Worm (Caenorhabditis elegans) whole organism, L4 larva: ENCODE measurements around the gene cest-28.
A peak's percentile ranks its signal among the peaks of the same experiment; 100 is the strongest.

Experiments
- D1046.2 ChIP-seq: fragments of 200-800 bp; sonication (Bioruptor generic); IDR thresholded peaks from 2 replicates; pipeline ENCODE4 v1.3.6; 2022; ENCODE audit warnings: missing genetic modification characterization, missing compliant biosample characterization
- F26F4.8 ChIP-seq: fragments of 200-800 bp; sonication (Bioruptor generic); conservative IDR thresholded peaks from 2 replicates; pipeline ENCODE4 v1.3.6; 2022; ENCODE audit warnings: missing genetic modification characterization, missing compliant biosample characterization
- F37D6.2 ChIP-seq: sonication (generic microtip); optimal IDR thresholded peaks from 2 replicates; lab custom pipeline; 2016; ENCODE audit warnings: mild to moderate bottlenecking, missing genetic modification characterization, missing compliant biosample characterization
- T20F7.1 ChIP-seq: fragments of 200-800 bp; sonication (Bioruptor generic); optimal IDR thresholded peaks from 2 replicates; lab custom pipeline; 2018; ENCODE audit warnings: mild to moderate bottlenecking, missing genetic modification characterization, missing compliant biosample characterization
- Y48G9A.11 ChIP-seq: fragments of 200-800 bp; sonication (Bioruptor generic); IDR thresholded peaks from 2 replicates; pipeline ENCODE4 v1.3.6; 2022; ENCODE audit warnings: missing genetic modification reagents, missing genetic modification characterization, missing compliant biosample characterization
- Y5F2A.4 ChIP-seq: fragments of 200-800 bp; sonication (Bioruptor generic); optimal IDR thresholded peaks from 2 replicates; lab custom pipeline; 2018; ENCODE audit warnings: mild to moderate bottlenecking, missing genetic modification characterization, missing compliant biosample characterization
- ZK337.2 ChIP-seq: fragments of 200-800 bp; sonication (Bioruptor generic); IDR thresholded peaks from 2 replicates; pipeline ENCODE4 v1.3.6; 2022; ENCODE audit warnings: missing genetic modification reagents, missing genetic modification characterization, missing compliant biosample characterization
- aly-2 ChIP-seq: sonication (generic microtip); optimal IDR thresholded peaks from 2 replicates; lab custom pipeline; 2018; ENCODE audit warnings: missing biosample characterization, missing genetic modification characterization
- ama-1 ChIP-seq: fragments of 150-350 bp; optimal IDR thresholded peaks from 2 replicates; lab custom pipeline; 2014; ENCODE audit warnings: inconsistent platforms, mixed read lengths
- ceh-32 ChIP-seq: sonication (generic microtip); optimal IDR thresholded peaks from 2 replicates; lab custom pipeline; 2016; ENCODE audit warnings: mild to moderate bottlenecking, missing genetic modification characterization, missing compliant biosample characterization; ENCODE audit not compliant: poor library complexity
- ceh-62 ChIP-seq: sonication (generic microtip); optimal IDR thresholded peaks from 2 replicates; lab custom pipeline; 2017; ENCODE audit warnings: missing biosample characterization, missing genetic modification characterization
- ceh-82 ChIP-seq: sonication (generic microtip); optimal IDR thresholded peaks from 2 replicates; lab custom pipeline; 2017; ENCODE audit warnings: missing biosample characterization, missing genetic modification characterization
- daf-16 ChIP-seq, 3 experiments: sonication (generic microtip); optimal IDR thresholded peaks; 2 replicates each; lab custom pipeline; 2016 to 2017; ENCODE audit warnings: missing genetic modification characterization in 3 of 3, missing genetic modification reagents in 3 of 3, mild to moderate bottlenecking in 2 of 3, missing compliant biosample characterization in 2 of 3, missing biosample characterization in 1 of 3, moderate library complexity in 1 of 3
- dmd-6 ChIP-seq: fragments of 200-800 bp; sonication (Bioruptor generic); IDR thresholded peaks from 2 replicates; pipeline ENCODE4 v1.3.6; 2022; ENCODE audit warnings: missing genetic modification reagents, missing genetic modification characterization, missing compliant biosample characterization
- dmd-9 ChIP-seq: fragments of 200-800 bp; sonication (Bioruptor generic); IDR thresholded peaks from 2 replicates; pipeline ENCODE4 v1.3.6; 2022; ENCODE audit warnings: missing genetic modification reagents, missing genetic modification characterization, missing compliant biosample characterization
- dve-1 ChIP-seq: sonication (generic microtip); optimal IDR thresholded peaks from 2 replicates; lab custom pipeline; 2017; ENCODE audit warnings: antibody characterized with exemption, mild to moderate bottlenecking, missing genetic modification characterization, missing compliant biosample characterization; ENCODE audit not compliant: insufficient read depth
- egl-27 ChIP-seq: sonication (generic microtip); optimal IDR thresholded peaks from 3 replicates; lab custom pipeline; 2017; ENCODE audit warnings: missing biosample characterization, missing genetic modification reagents, missing genetic modification characterization
- egl-43 ChIP-seq: fragments of 200-800 bp; sonication (Bioruptor generic); IDR thresholded peaks from 2 replicates; pipeline ENCODE4 v1.3.6; 2022; ENCODE audit warnings: missing genetic modification reagents, missing genetic modification characterization, missing compliant biosample characterization
- fkh-10 ChIP-seq: fragments of 150-350 bp; optimal IDR thresholded peaks from 2 replicates; lab custom pipeline; 2014; ENCODE audit warnings: missing biosample characterization, missing genetic modification reagents, missing genetic modification characterization
- fos-1 ChIP-seq: fragments of 150-350 bp; optimal IDR thresholded peaks from 2 replicates; lab custom pipeline; 2014; ENCODE audit warnings: missing biosample characterization, missing genetic modification characterization
- hif-1 ChIP-seq, 2 experiments: sonication (generic microtip); optimal IDR thresholded peaks; 2 replicates each; lab custom pipeline; 2016 to 2017; ENCODE audit warnings: missing compliant biosample characterization in 2 of 2, missing genetic modification characterization in 2 of 2, missing genetic modification reagents in 2 of 2, missing genotype in 2 of 2, mild to moderate bottlenecking in 1 of 2
- hlh-11 ChIP-seq: fragments of 200-800 bp; sonication (Bioruptor generic); optimal IDR thresholded peaks from 2 replicates; lab custom pipeline; 2018; ENCODE audit warnings: mild to moderate bottlenecking, missing genetic modification characterization, missing compliant biosample characterization
- hlh-30 ChIP-seq: sonication (generic microtip); optimal IDR thresholded peaks from 2 replicates; lab custom pipeline; 2017; ENCODE audit warnings: antibody characterized with exemption, mild to moderate bottlenecking, missing genetic modification characterization, missing compliant biosample characterization; ENCODE audit not compliant: insufficient read depth
- hmg-1.1 ChIP-seq: fragments of 200-800 bp; sonication (Bioruptor generic); IDR thresholded peaks from 2 replicates; pipeline ENCODE4 v1.3.6; 2022; ENCODE audit warnings: missing genetic modification reagents, missing genetic modification characterization, missing compliant biosample characterization
- lin-15B ChIP-seq: fragments of 150-350 bp; sonication (generic microtip); optimal IDR thresholded peaks from 3 replicates; lab custom pipeline; 2014; ENCODE audit warnings: missing biosample characterization, missing genetic modification characterization
- lsy-2 ChIP-seq, 2 experiments: fragments of 150-350 bp in 1 of 2; sonication (generic microtip) in 1 of 2; optimal IDR thresholded peaks; 2 replicates each; lab custom pipeline; 2014 to 2017; ENCODE audit warnings: missing biosample characterization in 2 of 2, missing genetic modification characterization in 2 of 2
- mdl-1 ChIP-seq, 2 experiments: fragments of 150-350 bp in 1 of 2; sonication (generic microtip) in 1 of 2; optimal IDR thresholded peaks; 2 replicates each; lab custom pipeline; 2014 to 2017; ENCODE audit warnings: missing biosample characterization in 2 of 2, missing genetic modification characterization in 2 of 2
- mdt-29 ChIP-seq: fragments of 200-800 bp; sonication (Bioruptor generic); IDR thresholded peaks from 2 replicates; pipeline ENCODE4 v1.3.6; 2022; ENCODE audit warnings: missing genetic modification reagents, missing genetic modification characterization, missing compliant biosample characterization
- mes-2 ChIP-seq: sonication (generic microtip); optimal IDR thresholded peaks from 2 replicates; lab custom pipeline; 2016; ENCODE audit warnings: missing genotype, mild to moderate bottlenecking, missing genetic modification characterization, missing compliant biosample characterization; ENCODE audit not compliant: poor library complexity, severe bottlenecking
- mxl-3 ChIP-seq: fragments of 200-800 bp; sonication (Bioruptor generic); optimal IDR thresholded peaks from 2 replicates; lab custom pipeline; 2018; ENCODE audit warnings: mild to moderate bottlenecking, missing genetic modification characterization, missing compliant biosample characterization
- nhr-10 ChIP-seq: fragments of 150-350 bp; optimal IDR thresholded peaks from 2 replicates; lab custom pipeline; 2014; ENCODE audit warnings: missing biosample characterization, missing genetic modification characterization
- nhr-111 ChIP-seq: fragments of 200-800 bp; sonication (Bioruptor generic); optimal IDR thresholded peaks from 2 replicates; lab custom pipeline; 2018; ENCODE audit warnings: mild to moderate bottlenecking, missing genetic modification characterization, missing compliant biosample characterization
- nhr-28 ChIP-seq: fragments of 150-350 bp; optimal IDR thresholded peaks from 2 replicates; lab custom pipeline; 2014; ENCODE audit warnings: missing biosample characterization, missing genetic modification characterization
- php-3 ChIP-seq: fragments of 200-800 bp; sonication (Bioruptor generic); IDR thresholded peaks from 2 replicates; pipeline ENCODE4 v1.3.6; 2022; ENCODE audit warnings: missing genetic modification reagents, missing genetic modification characterization, missing compliant biosample characterization
- set-16 ChIP-seq: fragments of 200-800 bp; sonication (Bioruptor generic); IDR thresholded peaks from 2 replicates; pipeline ENCODE4 v1.3.6; 2022; ENCODE audit warnings: missing genetic modification reagents, missing genetic modification characterization, missing compliant biosample characterization
- snpc-1.2 ChIP-seq: fragments of 200-800 bp; sonication (Bioruptor generic); IDR thresholded peaks from 2 replicates; pipeline ENCODE4 v1.3.6; 2022; ENCODE audit warnings: missing genetic modification reagents, missing genetic modification characterization, missing compliant biosample characterization
- snpc-4 ChIP-seq: fragments of 150-350 bp; optimal IDR thresholded peaks from 2 replicates; lab custom pipeline; 2014; ENCODE audit warnings: missing biosample characterization, missing genetic modification characterization
- tra-1 ChIP-seq: fragments of 200-800 bp; sonication (Bioruptor generic); IDR thresholded peaks from 2 replicates; pipeline ENCODE4 v1.3.6; 2022; ENCODE audit warnings: missing genetic modification reagents, missing genetic modification characterization, missing compliant biosample characterization
- unc-39 ChIP-seq: sonication (generic microtip); optimal IDR thresholded peaks from 2 replicates; lab custom pipeline; 2017; ENCODE audit warnings: missing biosample characterization, missing genetic modification characterization
- unc-62 ChIP-seq, 3 experiments: fragments of 150-350 bp in 1 of 3; sonication (generic microtip); optimal IDR thresholded peaks in 2 of 3; peaks in 1 of 3; 1 replicate in 1 of 3; 2 replicates in 2 of 3; lab custom pipeline; 2014 to 2017; ENCODE audit warnings: missing biosample characterization in 3 of 3, missing genetic modification characterization in 3 of 3, missing genetic modification reagents in 3 of 3, missing genotype in 1 of 3
- vab-7 ChIP-seq: fragments of 200-800 bp; sonication (Bioruptor generic); IDR thresholded peaks from 2 replicates; pipeline ENCODE4 v1.3.6; 2022; ENCODE audit warnings: missing genetic modification reagents, missing genetic modification characterization, missing compliant biosample characterization
- zfp-2 ChIP-seq: sonication (generic microtip); optimal IDR thresholded peaks from 2 replicates; lab custom pipeline; 2016; ENCODE audit warnings: mild to moderate bottlenecking, missing genetic modification characterization, missing compliant biosample characterization
- ztf-11 ChIP-seq: fragments of 150-350 bp; optimal IDR thresholded peaks from 2 replicates; lab custom pipeline; 2014; ENCODE audit warnings: missing biosample characterization, missing genetic modification characterization

The cest-28 gene

DNA sequence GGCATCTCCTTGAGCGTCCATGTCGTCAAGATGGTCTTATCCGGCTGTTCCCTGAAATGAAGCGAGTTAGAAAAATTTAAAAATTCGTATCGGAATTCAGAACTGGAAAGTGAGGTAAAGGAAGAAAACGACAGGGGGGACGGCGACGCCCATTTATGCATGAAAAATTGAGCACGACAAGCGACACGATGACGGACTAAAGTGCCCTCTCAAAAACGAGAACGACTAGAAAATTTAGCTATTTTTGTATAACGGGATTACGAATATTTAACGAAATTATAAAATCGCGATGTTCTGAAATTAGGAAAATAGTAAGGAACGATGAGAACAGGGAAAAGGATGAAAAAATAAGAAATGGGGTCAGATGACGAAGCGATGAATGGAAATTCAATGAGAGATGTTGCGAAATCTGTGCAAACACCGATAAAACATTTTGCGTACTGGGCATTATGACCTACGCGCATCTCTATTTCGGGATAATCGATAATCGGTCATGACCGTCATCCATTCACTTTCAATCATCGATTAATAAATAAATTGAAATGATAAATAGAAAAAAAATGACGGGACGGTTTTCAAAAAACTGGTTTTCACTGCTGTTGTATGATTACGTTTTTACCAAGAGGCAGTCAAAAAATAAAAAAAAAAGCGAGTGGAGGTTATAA, 13.0 kb upstream of the cest-28 start, which contains the start of gene snb-1 (continued):
- TF ChIP-seq ceh-32, result no peak
- no peak for TF ChIP-seq ZK337.2 (GFP tag; lab: Robert Waterston, UW)
- no peak for TF ChIP-seq php-3 (GFP tag; lab: Robert Waterston, UW)
- no peak for TF ChIP-seq D1046.2 (GFP tag; lab: Robert Waterston, UW)

DNA sequence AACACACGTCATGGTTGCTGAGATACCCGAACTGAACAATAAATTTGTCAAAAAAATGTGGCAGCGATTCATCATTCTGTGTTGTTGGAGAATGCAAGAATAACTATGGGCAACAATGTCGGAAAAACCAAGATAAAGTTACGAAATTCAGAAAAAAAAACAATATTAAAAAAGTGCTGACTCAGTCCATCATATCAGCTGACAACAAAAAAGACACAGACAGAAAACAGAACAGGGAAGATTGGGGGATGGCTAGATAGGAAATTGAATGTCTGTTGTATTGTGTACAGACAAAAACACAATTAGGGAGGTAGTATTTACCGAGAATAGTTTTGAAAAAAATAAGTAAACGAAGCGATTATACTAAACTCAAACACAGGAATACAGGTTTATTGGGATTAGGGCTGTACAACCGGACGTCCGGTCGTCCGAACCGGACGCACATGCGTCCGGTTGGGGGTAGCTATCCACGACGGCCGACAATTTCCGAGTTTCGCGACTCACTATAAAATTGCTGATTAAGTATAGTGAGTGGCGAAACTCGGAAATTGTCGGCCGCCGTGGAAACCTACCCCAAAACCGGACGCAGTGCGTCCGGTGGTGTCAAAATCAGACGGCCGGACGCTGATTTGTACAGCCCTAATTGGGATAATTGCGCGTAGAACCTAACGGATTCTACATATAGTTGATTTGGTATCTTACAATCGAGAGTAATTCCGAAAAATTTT, 11.9 kb upstream of the cest-28 start:
- no peak for TF ChIP-seq zfp-2 (tag; lab: Kevin White, UChicago)
- TF ChIP-seq ceh-82 (tag; lab: Kevin White, UChicago), result no peak
- peak in 1 of 2 experiments; percentile 31 for TF ChIP-seq unc-62 (GFP tag; optimal IDR thresholded peaks at IDR 0.05 in 1 of 2; lab: Kevin White, UChicago)
- TF ChIP-seq unc-62 (tag; optimal IDR thresholded peaks at IDR 0.05; lab: Kevin White, UChicago), result no peak
- peak; percentile 1 for TF ChIP-seq mes-2 (tag; lab: Kevin White, UChicago)
- TF ChIP-seq Y48G9A.11 (GFP tag; lab: Robert Waterston, UW), result 0 out of 2 replicates have a peak, but pooled peaks have one; percentile 11
- no peak for TF ChIP-seq snpc-1.2
- TF ChIP-seq snpc-4, result peak; percentile 40
- no peak for TF ChIP-seq dmd-9 (GFP tag; lab: Robert Waterston, UW)
- TF ChIP-seq lin-15B, result no peak
- TF ChIP-seq mdt-29 (GFP tag; lab: Robert Waterston, UW), result no peak
- TF ChIP-seq unc-39, result no peak
- TF ChIP-seq T20F7.1 (GFP tag; lab: Kevin White, UChicago), result peak; percentile 22
- TF ChIP-seq hlh-11, result peak; percentile 14
- TF ChIP-seq hlh-30 (tag; lab: Kevin White, UChicago), result peak; percentile 60
- no peak for TF ChIP-seq F26F4.8
- TF ChIP-seq daf-16 (GFP tag; optimal IDR thresholded peaks at IDR 0.05; lab: Kevin White, UChicago), result no peak
- TF ChIP-seq daf-16 (tag; optimal IDR thresholded peaks at IDR 0.05; lab: Kevin White, UChicago), result peak; percentile 72
- TF ChIP-seq tra-1 (GFP tag; lab: Robert Waterston, UW), result 0 out of 2 replicates have a peak, but pooled peaks have one; percentile 40
- TF ChIP-seq ama-1 (lab: Kevin White, UChicago), result no peak
- peak; percentile 59 for TF ChIP-seq dve-1 (tag; lab: Kevin White, UChicago)
- TF ChIP-seq nhr-28, result peak; percentile 22

DNA sequence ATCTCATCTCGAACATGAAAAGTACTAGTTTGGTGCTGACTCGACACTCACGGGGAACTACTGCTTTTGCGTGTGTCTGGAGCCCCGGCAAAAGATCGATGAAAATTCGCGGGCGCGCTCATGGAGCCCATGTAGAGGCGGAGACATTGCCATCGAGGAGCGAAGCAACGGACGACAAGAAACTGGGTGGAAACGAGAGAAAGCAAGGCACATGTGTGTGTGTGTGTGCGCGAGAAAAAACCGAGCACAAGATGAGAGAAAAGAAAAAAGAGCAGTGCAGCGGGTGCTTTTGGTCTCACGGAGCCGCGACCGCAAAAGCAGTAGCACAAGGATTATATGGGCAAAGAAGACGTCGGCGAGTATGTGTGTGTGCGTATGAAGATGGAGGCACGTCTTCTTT, 10.9 kb upstream of the cest-28 start:
- no peak for TF ChIP-seq aly-2 (tag; lab: Kevin White, UChicago)
- no peak for TF ChIP-seq nhr-111 (GFP tag; lab: Kevin White, UChicago)
- TF ChIP-seq hmg-1.1 (GFP tag; lab: Robert Waterston, UW), result peak; percentile 73
- no peak for TF ChIP-seq fos-1 (tag; lab: Kevin White, UChicago)
- TF ChIP-seq ceh-32, result no peak
- TF ChIP-seq set-16, result peak; percentile 64
- TF ChIP-seq mes-2 (tag; lab: Kevin White, UChicago), result peak; percentile 18
- peak; percentile 85 for TF ChIP-seq hlh-30 (tag; lab: Kevin White, UChicago)
- TF ChIP-seq nhr-10 (tag; lab: Kevin White, UChicago), result no peak
- peak; percentile 24 for TF ChIP-seq mxl-3 (GFP tag; lab: Kevin White, UChicago)
- TF ChIP-seq dmd-6 (GFP tag; lab: Robert Waterston, UW), result peak; percentile 30; the same call in 1 of the 2 replicates
- no peak for TF ChIP-seq egl-27
- peak; percentile 30 for TF ChIP-seq F37D6.2
- TF ChIP-seq unc-62 (GFP tag; optimal IDR thresholded peaks at IDR 0.05 in 1 of 2; lab: Kevin White, UChicago), result no peak
- no peak for TF ChIP-seq unc-62 (tag; optimal IDR thresholded peaks at IDR 0.05; lab: Kevin White, UChicago)
- no peak for TF ChIP-seq Y5F2A.4 (GFP tag; lab: Kevin White, UChicago)
- TF ChIP-seq fkh-10 (GFP tag; lab: Kevin White, UChicago), result peak; percentile 69
- TF ChIP-seq egl-43 (GFP tag; lab: Robert Waterston, UW), result peak; percentile 74
- no peak for TF ChIP-seq ztf-11
- TF ChIP-seq php-3 (GFP tag; lab: Robert Waterston, UW), result no peak
- TF ChIP-seq mdl-1 (tag; optimal IDR thresholded peaks at IDR 0.05; lab: Kevin White, UChicago), result peak in 1 of 2 experiments; percentile 83
- TF ChIP-seq Y48G9A.11 (GFP tag; lab: Robert Waterston, UW), result 0 out of 2 replicates have a peak, but pooled peaks have one; percentile 24
- peak; percentile 24; the same call in 1 of the 2 replicates for TF ChIP-seq vab-7
- no peak for TF ChIP-seq ceh-62 (tag; lab: Kevin White, UChicago)
- peak in 1 of 2 experiments; percentile 62 for TF ChIP-seq hif-1 (tag; optimal IDR thresholded peaks at IDR 0.05; lab: Kevin White, UChicago)
- TF ChIP-seq lsy-2 (tag; optimal IDR thresholded peaks at IDR 0.05; lab: Kevin White, UChicago), result peak in 1 of 2 experiments; percentile 19
